Worm (Caenorhabditis elegans) whole organism, L4 larva: ENCODE data around the gene fbxb-45.

Experiments
- F26F4.8 ChIP-seq: fragments of 200-800 bp; sonication (Bioruptor generic); conservative IDR thresholded peaks from 2 replicates; pipeline ENCODE4 v1.3.6; 2022; ENCODE audit warnings: missing genetic modification characterization, missing compliant biosample characterization
- T20F7.1 ChIP-seq: fragments of 200-800 bp; sonication (Bioruptor generic); optimal IDR thresholded peaks from 2 replicates; lab custom pipeline; 2018; ENCODE audit warnings: mild to moderate bottlenecking, missing genetic modification characterization, missing compliant biosample characterization
- ama-1 ChIP-seq: fragments of 150-350 bp; optimal IDR thresholded peaks from 2 replicates; lab custom pipeline; 2014; ENCODE audit warnings: inconsistent platforms, mixed read lengths
- daf-12 ChIP-seq: fragments of 150-350 bp; optimal IDR thresholded peaks from 2 replicates; lab custom pipeline; 2014; ENCODE audit warnings: missing biosample characterization, missing genetic modification reagents, missing genetic modification characterization
- dmd-9 ChIP-seq: fragments of 200-800 bp; sonication (Bioruptor generic); IDR thresholded peaks from 2 replicates; pipeline ENCODE4 v1.3.6; 2022; ENCODE audit warnings: missing genetic modification reagents, missing genetic modification characterization, missing compliant biosample characterization
- egl-27 ChIP-seq: sonication (generic microtip); optimal IDR thresholded peaks from 3 replicates; lab custom pipeline; 2017; ENCODE audit warnings: missing biosample characterization, missing genetic modification reagents, missing genetic modification characterization
- gei-8 ChIP-seq: fragments of 200-800 bp; sonication (Bioruptor generic); optimal IDR thresholded peaks from 2 replicates; lab custom pipeline; 2018; ENCODE audit warnings: mild to moderate bottlenecking, missing genetic modification characterization, missing compliant biosample characterization
- hlh-30 ChIP-seq: sonication (generic microtip); optimal IDR thresholded peaks from 2 replicates; lab custom pipeline; 2017; ENCODE audit warnings: antibody characterized with exemption, mild to moderate bottlenecking, missing genetic modification characterization, missing compliant biosample characterization; ENCODE audit not compliant: insufficient read depth
- mdl-1 ChIP-seq, 2 experiments: fragments of 150-350 bp in 1 of 2; sonication (generic microtip) in 1 of 2; optimal IDR thresholded peaks; 2 replicates each; lab custom pipeline; 2014 to 2017; ENCODE audit warnings: missing biosample characterization in 2 of 2, missing genetic modification characterization in 2 of 2
- mdt-29 ChIP-seq: fragments of 200-800 bp; sonication (Bioruptor generic); IDR thresholded peaks from 2 replicates; pipeline ENCODE4 v1.3.6; 2022; ENCODE audit warnings: missing genetic modification reagents, missing genetic modification characterization, missing compliant biosample characterization
- mep-1 ChIP-seq: fragments of 150-350 bp; sonication (generic microtip); optimal IDR thresholded peaks from 3 replicates; lab custom pipeline; 2014; ENCODE audit warnings: missing biosample characterization, missing genetic modification characterization
- mxl-2 ChIP-seq: fragments of 200-800 bp; sonication (Bioruptor generic); conservative IDR thresholded peaks from 2 replicates; pipeline ENCODE4 v1.3.6; 2022; ENCODE audit warnings: missing genetic modification reagents, missing genetic modification characterization, missing compliant biosample characterization
- nhr-11 ChIP-seq: fragments of 150-350 bp; optimal IDR thresholded peaks from 2 replicates; lab custom pipeline; 2014; ENCODE audit warnings: missing biosample characterization, missing genetic modification characterization
- unc-62 ChIP-seq, 3 experiments: fragments of 150-350 bp in 1 of 3; sonication (generic microtip); optimal IDR thresholded peaks in 2 of 3; peaks in 1 of 3; 1 replicate in 1 of 3; 2 replicates in 2 of 3; lab custom pipeline; 2014 to 2017; ENCODE audit warnings: missing biosample characterization in 3 of 3, missing genetic modification characterization in 3 of 3, missing genetic modification reagents in 3 of 3, missing genotype in 1 of 3

DNA sequence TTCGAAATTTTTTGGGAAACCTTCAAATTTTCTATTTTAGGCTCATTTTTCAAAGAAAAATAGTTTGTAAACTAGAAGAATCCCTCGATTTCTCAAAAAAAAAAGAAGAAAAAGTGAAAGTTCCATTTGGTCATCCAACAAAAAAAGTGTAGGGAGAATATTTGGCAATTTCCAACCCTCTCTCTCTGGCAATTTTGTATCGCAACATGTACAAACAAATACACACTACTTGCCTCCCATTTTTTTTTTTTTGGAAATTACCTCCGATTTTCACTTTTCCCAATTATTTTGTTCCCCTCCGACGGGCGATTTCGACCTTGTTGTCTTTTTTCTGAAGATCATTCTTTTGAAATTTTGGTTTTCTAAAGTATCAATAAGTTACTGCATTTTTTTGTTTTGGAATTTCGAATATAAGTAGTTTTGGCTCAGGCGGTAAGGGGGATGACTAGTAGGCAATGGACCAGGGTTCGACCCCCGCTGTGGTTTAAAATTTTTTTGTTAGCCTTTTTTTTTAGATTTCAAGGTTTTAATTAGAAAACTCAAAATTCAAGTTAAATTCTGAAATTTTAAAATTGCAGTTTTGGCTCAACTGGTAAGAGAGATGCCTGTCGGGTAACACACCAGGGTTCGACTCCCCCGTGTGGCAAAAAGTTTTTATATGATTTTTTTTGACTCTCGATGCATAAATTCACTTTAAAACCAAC lies 44.8 kb upstream of the fbxb-45 start:
- no peak for TF ChIP-seq hlh-30 (tag; lab: Kevin White, UChicago)
- no peak for TF ChIP-seq mep-1 (tag; lab: Kevin White, UChicago)
- no peak for TF ChIP-seq mxl-2
- TF ChIP-seq gei-8 (GFP tag; lab: Kevin White, UChicago), result no peak
- TF ChIP-seq unc-62 (GFP tag; optimal IDR thresholded peaks at IDR 0.05 in 1 of 2; lab: Kevin White, UChicago), result no peak
- TF ChIP-seq unc-62 (tag; optimal IDR thresholded peaks at IDR 0.05; lab: Kevin White, UChicago), result no peak
- TF ChIP-seq egl-27 (tag; lab: Kevin White, UChicago), result no peak
- no peak for TF ChIP-seq ama-1 (lab: Kevin White, UChicago)
- no peak for TF ChIP-seq dmd-9 (GFP tag; lab: Robert Waterston, UW)
- TF ChIP-seq nhr-11 (tag; lab: Kevin White, UChicago), result no peak
- no peak for TF ChIP-seq mdl-1 (tag; optimal IDR thresholded peaks at IDR 0.05; lab: Kevin White, UChicago)
- TF ChIP-seq daf-12 (tag; lab: Kevin White, UChicago), result no peak
- TF ChIP-seq T20F7.1 (GFP tag; lab: Kevin White, UChicago), result no peak
- TF ChIP-seq mdt-29 (GFP tag; lab: Robert Waterston, UW), result no peak
- no peak for TF ChIP-seq F26F4.8 (GFP tag; lab: Robert Waterston, UW)
